Worm (Caenorhabditis elegans) whole organism, late embryonic: Measurements from ENCODE around the gene tpan-1.

Source experiments
- C38D4.7 ChIP-seq: fragments of 200-800 bp; sonication (Bioruptor generic); optimal IDR thresholded peaks from 2 replicates; lab custom pipeline; 2018; ENCODE audit warnings: mild to moderate bottlenecking, missing genetic modification characterization, moderate library complexity, missing compliant biosample characterization
- ama-1 ChIP-seq: fragments of 150-350 bp; optimal IDR thresholded peaks from 2 replicates; lab custom pipeline; 2014
- ceh-18 ChIP-seq: sonication (generic microtip); optimal IDR thresholded peaks from 2 replicates; lab custom pipeline; 2016; ENCODE audit warnings: missing genetic modification characterization, missing compliant biosample characterization
- ceh-9 ChIP-seq: sonication (generic microtip); optimal IDR thresholded peaks from 2 replicates; lab custom pipeline; 2016; ENCODE audit warnings: mild to moderate bottlenecking, missing genetic modification characterization, inconsistent platforms, missing compliant biosample characterization
- ets-4 ChIP-seq: sonication (generic microtip); optimal IDR thresholded peaks from 2 replicates; lab custom pipeline; 2016; ENCODE audit warnings: missing genetic modification characterization, missing compliant biosample characterization
- fkh-10 ChIP-seq: fragments of 150-350 bp; optimal IDR thresholded peaks from 2 replicates; lab custom pipeline; 2014; ENCODE audit warnings: missing biosample characterization, missing genetic modification reagents, missing genetic modification characterization
- hlh-30 ChIP-seq: sonication (generic microtip); optimal IDR thresholded peaks from 2 replicates; lab custom pipeline; 2017; ENCODE audit warnings: antibody characterized with exemption, missing genetic modification characterization, missing compliant biosample characterization; ENCODE audit not compliant: insufficient read depth
- pqm-1 ChIP-seq: sonication (generic microtip); optimal IDR thresholded peaks from 2 replicates; lab custom pipeline; 2016; ENCODE audit warnings: missing genetic modification characterization, missing compliant biosample characterization
- sox-4 ChIP-seq: sonication (generic microtip); optimal IDR thresholded peaks from 2 replicates; lab custom pipeline; 2017; ENCODE audit warnings: mild to moderate bottlenecking, missing genetic modification characterization, inconsistent platforms, missing compliant biosample characterization
- tbx-2 ChIP-seq: sonication (generic microtip); optimal IDR thresholded peaks from 2 replicates; lab custom pipeline; 2016; ENCODE audit warnings: missing genetic modification characterization, missing compliant biosample characterization
- unc-86 ChIP-seq: sonication (generic microtip); optimal IDR thresholded peaks from 2 replicates; lab custom pipeline; 2016; ENCODE audit warnings: missing genetic modification characterization, missing compliant biosample characterization
- ztf-16 ChIP-seq: sonication (generic microtip); optimal IDR thresholded peaks from 2 replicates; lab custom pipeline; 2017; ENCODE audit warnings: missing genetic modification characterization, missing compliant biosample characterization

- TF ChIP-seq pqm-1, result no peak
- no peak for TF ChIP-seq fkh-10 (GFP tag; lab: Kevin White, UChicago)
- TF ChIP-seq sox-4 (tag; lab: Kevin White, UChicago), result no peak
- no peak for TF ChIP-seq ets-4 (tag; lab: Kevin White, UChicago)
- TF ChIP-seq tbx-2 (tag; lab: Kevin White, UChicago), result no peak
- TF ChIP-seq ceh-9 (tag; lab: Kevin White, UChicago), result no peak
- TF ChIP-seq ztf-16 (tag; lab: Kevin White, UChicago), result no peak
- TF ChIP-seq C38D4.7, result no peak
- no peak for TF ChIP-seq unc-86 (tag; lab: Kevin White, UChicago)
- TF ChIP-seq ceh-18 (tag; lab: Kevin White, UChicago), result no peak
- no peak for TF ChIP-seq ama-1 (lab: Kevin White, UChicago)
- TF ChIP-seq hlh-30 (tag; lab: Kevin White, UChicago), result no peak
These were observed 31.2 kb upstream of the tpan-1 start for ce11 chrV:20758106-20758505.
